Worm (Caenorhabditis elegans) whole organism, L3 larva: Measurements from ENCODE around the gene F58B4.3.

Source experiments
- elt-3 ChIP-seq, 3 experiments: fragments of 150-350 bp in 1 of 3; sonication (generic microtip) in 2 of 3; optimal IDR thresholded peaks; 2 replicates in 2 of 3; 4 replicates in 1 of 3; lab custom pipeline; 2014 to 2017; ENCODE audit warnings: missing biosample characterization in 3 of 3, missing genetic modification characterization in 3 of 3
- unc-62 ChIP-seq: fragments of 150-350 bp; sonication (generic microtip); optimal IDR thresholded peaks from 4 replicates; lab custom pipeline; 2014; ENCODE audit warnings: missing biosample characterization, missing genetic modification reagents, missing genetic modification characterization

DNA sequence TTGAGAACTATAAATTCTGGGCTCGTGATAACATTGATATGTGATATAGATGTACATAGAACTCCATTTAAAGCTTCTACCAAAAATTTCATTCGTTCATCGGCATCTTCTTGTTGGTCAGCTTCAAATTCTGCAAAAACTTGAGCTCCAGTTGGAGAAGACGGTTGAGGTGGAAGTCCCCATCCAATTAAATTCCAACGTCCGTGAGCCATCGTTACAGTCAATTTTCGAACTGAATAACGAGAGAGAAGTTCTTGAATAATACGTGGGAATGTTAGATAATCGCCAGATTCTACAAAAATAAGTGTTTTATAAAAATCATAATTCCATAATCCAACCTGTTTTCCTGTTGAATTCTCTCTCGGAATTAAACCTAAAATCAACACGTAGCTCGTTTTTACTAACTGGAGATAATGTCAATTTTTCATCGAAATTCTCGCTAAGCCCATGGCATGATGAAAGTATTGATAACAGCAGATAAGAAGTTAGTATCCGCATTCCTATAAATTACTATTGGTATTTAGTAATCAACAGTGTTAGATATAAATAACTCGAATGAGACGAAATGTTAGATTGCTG lies 28.8 kb downstream of the F58B4.3 start, which contains the start of gene pigt-1:
- no peak for TF ChIP-seq elt-3 (tag; optimal IDR thresholded peaks at IDR 0.05; lab: Kevin White, UChicago)
- TF ChIP-seq unc-62 (GFP tag; lab: Kevin White, UChicago) = no peak
